Fruit fly (Drosophila melanogaster): ENCODE results near the gene Polr2H.

Gene Polr2H

dm6 chr3L:21728616-21729047, at the start of gene Polr2H, which contains the start of gene CG11247 (continued):
- peak; percentile 62 for TF ChIP-seq lbe (GFP tag; optimal IDR thresholded peaks at IDR 0.05)
- peak; percentile 96 for TF ChIP-seq Dip3 (GFP tag; optimal IDR thresholded peaks at IDR 0.05)
- peak; percentile 97 for TF ChIP-seq Xbp1 (GFP tag; optimal IDR thresholded peaks at IDR 0.05)
- TF ChIP-seq CG31388 (GFP tag; optimal IDR thresholded peaks at IDR 0.05): peak; percentile 71
- peak; percentile 73 for TF ChIP-seq CG10543 (GFP tag; optimal IDR thresholded peaks at IDR 0.05)
- peak; percentile 63 for TF ChIP-seq CG16779 (GFP tag; IDR thresholded peaks at IDR 0.05)
- peak; percentile 78 for TF ChIP-seq btn (GFP tag; optimal IDR thresholded peaks at IDR 0.05)
- TF ChIP-seq CG10209 (GFP tag; optimal IDR thresholded peaks at IDR 0.05): peak; percentile 86
- TF ChIP-seq CG8290 (GFP tag; optimal IDR thresholded peaks at IDR 0.05): peak; percentile 87
- TF ChIP-seq CG8290 (tag; optimal IDR thresholded peaks at IDR 0.05): peak; percentile 51 to 94
- TF ChIP-seq ab (GFP tag; optimal IDR thresholded peaks at IDR 0.05): peak; percentile 87
- peak; percentile 77 for TF ChIP-seq sna (GFP tag; IDR thresholded peaks at IDR 0.05; ENCODE audit: partially characterized antibody)
- peak; percentile 89 for TF ChIP-seq H2.0 (GFP tag; IDR thresholded peaks at IDR 0.05)
- no peak for TF ChIP-seq usp (GFP tag; optimal IDR thresholded peaks at IDR 0.05)
- peak; percentile 82 for TF ChIP-seq CG31224 (GFP tag; IDR thresholded peaks at IDR 0.05)
- peak; percentile 89 to 97 for TF ChIP-seq Pdp1 (GFP tag; optimal IDR thresholded peaks at IDR 0.05)
- peak; percentile 94 for TF ChIP-seq CG14441 (GFP tag; IDR thresholded peaks at IDR 0.05)
- peak; percentile 59 for TF ChIP-seq nau (GFP tag; optimal IDR thresholded peaks at IDR 0.05)
- TF ChIP-seq chif (GFP tag; optimal IDR thresholded peaks at IDR 0.05): peak; percentile 92 to 96
- TF ChIP-seq dpn (GFP tag; optimal IDR thresholded peaks at IDR 0.05): peak; percentile 94 to 96
- TF ChIP-seq CG12659 (GFP tag; optimal IDR thresholded peaks at IDR 0.05): peak; percentile 91
- TF ChIP-seq tin (GFP tag; optimal IDR thresholded peaks at IDR 0.05): peak; percentile 94
- TF ChIP-seq ranshi (GFP tag; IDR thresholded peaks at IDR 0.05): peak; percentile 93; the same call in 1 of the 2 replicates
- peak; percentile 99 for TF ChIP-seq CG4617 (GFP tag; optimal IDR thresholded peaks at IDR 0.05; ENCODE audit: borderline replicate concordance)
- peak; percentile 76 for TF ChIP-seq Hmx (GFP tag; optimal IDR thresholded peaks at IDR 0.05)
- peak; percentile 77; the same call in 1 of the 2 replicates for TF ChIP-seq CG32767 (GFP tag; IDR thresholded peaks at IDR 0.05)
- peak; percentile 84 for TF ChIP-seq CG3065 (GFP tag; optimal IDR thresholded peaks at IDR 0.05)
- peak; percentile 91 for TF ChIP-seq dan (GFP tag; IDR thresholded peaks at IDR 0.05)
- peak; percentile 92 for TF ChIP-seq cato (GFP tag; optimal IDR thresholded peaks at IDR 0.05; ENCODE audit: borderline replicate concordance)
- TF ChIP-seq CG9727 (GFP tag; optimal IDR thresholded peaks at IDR 0.05): peak; percentile 83
- peak; percentile 83 for TF ChIP-seq CG4854 (GFP tag; optimal IDR thresholded peaks at IDR 0.05)
- peak; percentile 97 for TF ChIP-seq CG11247 (GFP tag; IDR thresholded peaks at IDR 0.05)
- TF ChIP-seq CG4360 (GFP tag; IDR thresholded peaks at IDR 0.05): 0 out of 2 replicates have a peak, but pooled peaks have one; percentile 34
- peak; percentile 89 for TF ChIP-seq Xrp1 (GFP tag; IDR thresholded peaks at IDR 0.05)
- TF ChIP-seq crp (GFP tag; optimal IDR thresholded peaks at IDR 0.05): peak in 1 of 2 experiments; percentile 66
- peak; percentile 84 for TF ChIP-seq her (GFP tag; optimal IDR thresholded peaks at IDR 0.05)
- TF ChIP-seq sens-2 (GFP tag; IDR thresholded peaks at IDR 0.05): peak; percentile 72; the same call in 1 of the 2 replicates
- TF ChIP-seq psq (GFP tag; optimal IDR thresholded peaks at IDR 0.05): peak; percentile 71
- no peak for TF ChIP-seq CG13894 (tag; optimal IDR thresholded peaks at IDR 0.05)
- TF ChIP-seq CG12155 (GFP tag; optimal IDR thresholded peaks at IDR 0.05): peak; percentile 91
- peak; percentile 97 for TF ChIP-seq lilli (GFP tag; optimal IDR thresholded peaks at IDR 0.05)
- peak; percentile 72 for TF ChIP-seq dmrt99B (tag; optimal IDR thresholded peaks at IDR 0.05)
- peak; percentile 40 for TF ChIP-seq CG15073 (GFP tag; optimal IDR thresholded peaks at IDR 0.05)
- no peak for TF ChIP-seq D (optimal IDR thresholded peaks at IDR 0.05)
- TF ChIP-seq D (GFP tag; optimal IDR thresholded peaks at IDR 0.05): peak; percentile 77
- peak; percentile 95 for TF ChIP-seq ken (GFP tag; IDR thresholded peaks at IDR 0.05)
- TF ChIP-seq sob (GFP tag; IDR thresholded peaks at IDR 0.05): peak; percentile 94
- peak; percentile 67 for TF ChIP-seq D19B (GFP tag; optimal IDR thresholded peaks at IDR 0.05)
- TF ChIP-seq BEAF-32 (GFP tag; optimal IDR thresholded peaks at IDR 0.05): peak; percentile 93
- peak; percentile 89 for TF ChIP-seq CG17829 (tag; optimal IDR thresholded peaks at IDR 0.05)
- TF ChIP-seq CG6854 (GFP tag; optimal IDR thresholded peaks at IDR 0.05): no peak

All from whole organism, embryonic.